Worm (Caenorhabditis elegans): Measurements from ENCODE around the gene H35N09.2.

H35N09.2 gene

DNA sequence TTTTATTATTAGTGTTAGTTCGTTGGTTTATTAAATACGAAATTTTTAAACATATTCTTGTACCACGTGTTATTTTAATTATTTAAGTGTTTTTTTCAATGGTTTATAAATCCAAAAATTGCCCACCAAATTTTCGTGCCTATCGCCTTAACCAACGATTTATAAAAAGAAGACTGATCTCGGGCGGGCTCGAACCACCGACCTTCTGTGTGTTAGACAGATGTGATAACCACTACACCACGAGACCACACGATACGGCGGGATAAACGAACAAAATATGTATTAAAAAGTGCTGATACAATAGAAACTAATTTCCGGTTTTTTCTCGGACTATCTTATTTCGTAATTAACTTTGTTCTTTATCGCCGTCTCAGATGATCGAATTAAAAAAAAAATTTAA lies 45.7 kb upstream of the H35N09.2 start (continued):
- TF ChIP-seq F37B4.10 (GFP tag; IDR thresholded peaks at IDR 0.05), result no peak
- TF ChIP-seq F39B2.1 (GFP tag; IDR thresholded peaks at IDR 0.05), result no peak
- peak; percentile 86 for TF ChIP-seq D2030.7 (GFP tag; IDR thresholded peaks at IDR 0.05)
- TF ChIP-seq ztf-22 (GFP tag; optimal IDR thresholded peaks at IDR 0.05), result peak; percentile 18
- TF ChIP-seq rec-8 (tag; optimal IDR thresholded peaks at IDR 0.05), result peak; percentile 36 to 48
- no peak for TF ChIP-seq sptf-2 (GFP tag; optimal IDR thresholded peaks at IDR 0.05)
- peak; percentile 18 for TF ChIP-seq ceh-79 (tag; optimal IDR thresholded peaks at IDR 0.05)
- no peak; the same call in 1 of the 2 replicates for TF ChIP-seq madf-6 (GFP tag; IDR thresholded peaks at IDR 0.05)
- TF ChIP-seq nfyb-1 (GFP tag; IDR thresholded peaks at IDR 0.05), result peak; percentile 68; the same call in 1 of the 2 replicates
- TF ChIP-seq Y56A3A.18 (GFP tag; IDR thresholded peaks at IDR 0.05), result no peak
- peak; percentile 43 for TF ChIP-seq madf-10 (tag; optimal IDR thresholded peaks at IDR 0.05)
- TF ChIP-seq him-1 (tag; optimal IDR thresholded peaks at IDR 0.05), result peak; percentile 73
- TF ChIP-seq F23B12.7 (tag; optimal IDR thresholded peaks at IDR 0.05; ENCODE audit: insufficient read depth), result no peak
- peak; percentile 49 for TF ChIP-seq repo-1 (tag; optimal IDR thresholded peaks at IDR 0.05)
- TF ChIP-seq akir-1 (GFP tag; optimal IDR thresholded peaks at IDR 0.05), result no peak
- TF ChIP-seq hrde-1 (tag; optimal IDR thresholded peaks at IDR 0.05; ENCODE audit: borderline replicate concordance), result peak; percentile 51
- TF ChIP-seq hlh-26 (GFP tag; conservative IDR thresholded peaks at IDR 0.05), result no peak
- 0 out of 2 replicates have a peak, but pooled peaks have one; percentile 32 for TF ChIP-seq ceh-40 (GFP tag; IDR thresholded peaks at IDR 0.05)
- peak; percentile 33 for TF ChIP-seq ceh-100 (GFP tag; IDR thresholded peaks at IDR 0.05)
- TF ChIP-seq bed-2 (GFP tag; IDR thresholded peaks at IDR 0.05), result no peak
- TF ChIP-seq B0019.2 (GFP tag; conservative IDR thresholded peaks at IDR 0.05), result no peak
- TF ChIP-seq ama-1 (optimal IDR thresholded peaks at IDR 0.05), result no peak
- peak; percentile 7 to 68 for TF ChIP-seq ama-1 (GFP tag; optimal IDR thresholded peaks at IDR 0.05)
- peak; percentile 88 for TF ChIP-seq lin-26 (GFP tag; IDR thresholded peaks at IDR 0.05)
- TF ChIP-seq nhr-120 (GFP tag; IDR thresholded peaks at IDR 0.05), result no peak
- peak; percentile 18 for TF ChIP-seq nhr-80 (tag; optimal IDR thresholded peaks at IDR 0.05)
- peak; percentile 50 for TF ChIP-seq T26A5.8 (tag; optimal IDR thresholded peaks at IDR 0.05)

DNA sequence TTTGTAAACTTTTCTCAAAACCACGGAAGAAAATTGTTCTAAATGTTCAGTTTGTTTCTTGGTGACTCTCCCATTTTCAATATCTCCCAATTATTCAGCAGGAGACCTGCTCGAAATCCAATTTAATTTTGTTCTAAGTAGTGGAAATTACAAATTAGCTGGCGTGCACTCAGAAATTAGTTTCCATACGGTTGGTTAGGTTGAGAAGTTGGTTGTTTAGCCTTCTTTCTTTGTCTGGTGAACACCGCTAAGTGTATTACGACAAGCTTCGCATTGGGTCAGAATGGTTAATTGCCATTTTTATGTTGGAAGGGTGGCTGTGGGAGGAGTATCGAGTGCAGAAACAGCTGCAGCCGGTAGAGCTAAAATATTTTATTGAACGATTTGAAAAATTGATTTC lies 43.7 kb upstream of the H35N09.2 start:
- TF ChIP-seq bed-2 (GFP tag; IDR thresholded peaks at IDR 0.05), result no peak

DNA sequence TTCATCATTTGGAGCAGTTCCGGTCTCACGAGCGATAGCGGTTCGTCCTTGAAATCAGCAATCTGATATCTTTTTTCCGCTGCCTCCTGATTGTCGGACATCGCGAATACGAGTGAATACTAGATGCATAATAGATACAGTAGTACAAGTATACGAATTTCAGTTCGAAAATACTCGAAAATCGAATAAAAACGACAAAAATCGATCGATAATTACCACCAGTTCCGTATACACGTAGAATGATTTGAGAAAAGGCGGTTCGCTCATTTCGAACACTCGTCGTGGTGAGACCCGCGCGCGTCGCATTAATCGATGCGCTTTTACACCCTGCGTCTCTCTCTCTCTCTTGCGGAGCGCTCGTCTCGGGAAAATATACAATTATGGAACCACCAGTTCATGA lies 42.1 kb upstream of the H35N09.2 start, which contains the start of gene F12D9.2:
Gene F12D9.2, minus strand, starts transcription at position 101 of the 400 bp plus-strand sequence.
- no peak for TF ChIP-seq snpc-1.3 (tag; optimal IDR thresholded peaks at IDR 0.05; ENCODE audit: insufficient read depth)
- no peak for TF ChIP-seq K12H6.12 (tag; optimal IDR thresholded peaks at IDR 0.05)
- no peak for TF ChIP-seq ztf-25 (GFP tag; IDR thresholded peaks at IDR 0.05)
- no peak for TF ChIP-seq madf-6 (GFP tag; IDR thresholded peaks at IDR 0.05)
- no peak for TF ChIP-seq lin-54 (GFP tag; optimal IDR thresholded peaks at IDR 0.05)
- TF ChIP-seq F39B2.1 (GFP tag; IDR thresholded peaks at IDR 0.05), result no peak
- no peak for TF ChIP-seq atf-7 (tag; optimal IDR thresholded peaks at IDR 0.05)
- TF ChIP-seq T07F8.4 (tag; optimal IDR thresholded peaks at IDR 0.05), result no peak
- no peak for TF ChIP-seq ets-4 (GFP tag; optimal IDR thresholded peaks at IDR 0.05)
- no peak for TF ChIP-seq hmg-20 (GFP tag; IDR thresholded peaks at IDR 0.05)
- TF ChIP-seq ztf-18 (tag; optimal IDR thresholded peaks at IDR 0.05), result no peak
- no peak for TF ChIP-seq C17E4.6 (GFP tag; IDR thresholded peaks at IDR 0.05)
- TF ChIP-seq B0336.3 (GFP tag; IDR thresholded peaks at IDR 0.05), result no peak
- TF ChIP-seq F49E8.2 (tag; optimal IDR thresholded peaks at IDR 0.05; ENCODE audit: insufficient read depth), result no peak
- no peak for TF ChIP-seq snpc-3.4 (tag; optimal IDR thresholded peaks at IDR 0.05)
- TF ChIP-seq die-1 (tag; optimal IDR thresholded peaks at IDR 0.05), result no peak
- TF ChIP-seq let-526 (GFP tag; IDR thresholded peaks at IDR 0.05), result no peak

All from whole organism, young adult.